Worm (Caenorhabditis elegans) whole organism, late embryonic: ENCODE measurements around the gene H10D18.1.
A peak's percentile ranks its signal among the peaks of the same experiment; 100 is the strongest.

Experiments used
- K09A11.1 ChIP-seq: sonication (generic microtip); optimal IDR thresholded peaks from 2 replicates; lab custom pipeline; 2017; ENCODE audit warnings: antibody characterized with exemption, mild to moderate bottlenecking, missing genetic modification characterization, missing compliant biosample characterization; ENCODE audit not compliant: insufficient read depth
- Y22D7AL.16 ChIP-seq: sonication (generic microtip); optimal IDR thresholded peaks from 2 replicates; lab custom pipeline; 2016; ENCODE audit warnings: missing genetic modification characterization, missing compliant biosample characterization
- ahr-1 ChIP-seq: sonication (generic microtip); optimal IDR thresholded peaks from 2 replicates; lab custom pipeline; 2016; ENCODE audit warnings: missing genetic modification characterization, missing compliant biosample characterization
- ceh-18 ChIP-seq: sonication (generic microtip); optimal IDR thresholded peaks from 2 replicates; lab custom pipeline; 2016; ENCODE audit warnings: missing genetic modification characterization, missing compliant biosample characterization
- ceh-34 ChIP-seq: sonication (generic microtip); optimal IDR thresholded peaks from 2 replicates; lab custom pipeline; 2016; ENCODE audit warnings: mild to moderate bottlenecking, missing genetic modification characterization, missing compliant biosample characterization
- ceh-45 ChIP-seq: fragments of 200-800 bp; sonication (Bioruptor generic); IDR thresholded peaks from 2 replicates; pipeline ENCODE4 v1.3.6; 2022; ENCODE audit warnings: missing genetic modification reagents, missing genetic modification characterization, missing compliant biosample characterization
- ceh-48 ChIP-seq: sonication (generic microtip); optimal IDR thresholded peaks from 2 replicates; lab custom pipeline; 2016; ENCODE audit warnings: missing genetic modification characterization, inconsistent platforms, missing compliant biosample characterization
- ceh-9 ChIP-seq: sonication (generic microtip); optimal IDR thresholded peaks from 2 replicates; lab custom pipeline; 2016; ENCODE audit warnings: mild to moderate bottlenecking, missing genetic modification characterization, inconsistent platforms, missing compliant biosample characterization
- che-1 ChIP-seq: sonication (generic microtip); optimal IDR thresholded peaks from 2 replicates; lab custom pipeline; 2016; ENCODE audit warnings: mild to moderate bottlenecking, missing genetic modification characterization, missing compliant biosample characterization
- elt-2 ChIP-seq: sonication (generic microtip); optimal IDR thresholded peaks from 2 replicates; lab custom pipeline; 2016; ENCODE audit warnings: missing genetic modification reagents, missing genetic modification characterization, missing compliant biosample characterization
- fkh-10 ChIP-seq: fragments of 150-350 bp; optimal IDR thresholded peaks from 2 replicates; lab custom pipeline; 2014; ENCODE audit warnings: missing biosample characterization, missing genetic modification reagents, missing genetic modification characterization
- fkh-6 ChIP-seq: sonication (generic microtip); optimal IDR thresholded peaks from 2 replicates; lab custom pipeline; 2016; ENCODE audit warnings: missing genetic modification characterization, missing compliant biosample characterization
- gmeb-2 ChIP-seq: sonication (generic microtip); optimal IDR thresholded peaks from 2 replicates; lab custom pipeline; 2016; ENCODE audit warnings: missing genetic modification characterization, inconsistent platforms, missing compliant biosample characterization
- hlh-13 ChIP-seq: fragments of 200-800 bp; sonication (Bioruptor generic); optimal IDR thresholded peaks from 2 replicates; lab custom pipeline; 2018; ENCODE audit warnings: mild to moderate bottlenecking, missing genetic modification characterization, missing compliant biosample characterization
- hlh-15 ChIP-seq: sonication (generic microtip); optimal IDR thresholded peaks from 2 replicates; lab custom pipeline; 2016; ENCODE audit warnings: missing genetic modification characterization, missing compliant biosample characterization
- hlh-30 ChIP-seq: sonication (generic microtip); optimal IDR thresholded peaks from 2 replicates; lab custom pipeline; 2017; ENCODE audit warnings: antibody characterized with exemption, missing genetic modification characterization, missing compliant biosample characterization; ENCODE audit not compliant: insufficient read depth
- hlh-8 ChIP-seq: sonication (generic microtip); optimal IDR thresholded peaks from 2 replicates; lab custom pipeline; 2016; ENCODE audit warnings: missing genotype, missing genetic modification characterization, missing compliant biosample characterization
- lim-6 ChIP-seq: sonication (generic microtip); optimal IDR thresholded peaks from 2 replicates; lab custom pipeline; 2016; ENCODE audit warnings: missing genetic modification characterization, missing compliant biosample characterization
- mec-3 ChIP-seq: sonication (generic microtip); optimal IDR thresholded peaks from 2 replicates; lab custom pipeline; 2016; ENCODE audit warnings: borderline replicate concordance, missing genetic modification characterization, missing compliant biosample characterization
- nfya-1 ChIP-seq: sonication (generic microtip); optimal IDR thresholded peaks from 2 replicates; lab custom pipeline; 2017; ENCODE audit warnings: missing genetic modification characterization, mild to moderate bottlenecking, missing compliant biosample characterization, antibody characterized with exemption, moderate library complexity
- nhr-11 ChIP-seq: fragments of 150-350 bp; optimal IDR thresholded peaks from 2 replicates; lab custom pipeline; 2014; ENCODE audit warnings: missing biosample characterization, missing genetic modification characterization
- npax-4 ChIP-seq: sonication (generic microtip); optimal IDR thresholded peaks from 2 replicates; lab custom pipeline; 2016; ENCODE audit warnings: missing genetic modification characterization, missing compliant biosample characterization
- odd-2 ChIP-seq: sonication (generic microtip); optimal IDR thresholded peaks from 2 replicates; lab custom pipeline; 2017; ENCODE audit warnings: antibody characterized with exemption, mild to moderate bottlenecking, missing genetic modification characterization, missing compliant biosample characterization
- pag-3 ChIP-seq: sonication (generic microtip); optimal IDR thresholded peaks from 2 replicates; lab custom pipeline; 2016; ENCODE audit warnings: missing compliant biosample characterization, missing genetic modification characterization, borderline replicate concordance
- pha-4 ChIP-seq: fragments of 150-350 bp; optimal IDR thresholded peaks from 2 replicates; lab custom pipeline; 2018; ENCODE audit warnings: missing biosample characterization, missing genetic modification reagents, missing genetic modification characterization
- pqm-1 ChIP-seq: sonication (generic microtip); optimal IDR thresholded peaks from 2 replicates; lab custom pipeline; 2016; ENCODE audit warnings: missing genetic modification characterization, missing compliant biosample characterization
- ref-2 ChIP-seq: sonication (generic microtip); optimal IDR thresholded peaks from 2 replicates; lab custom pipeline; 2016; ENCODE audit warnings: missing genetic modification characterization, missing compliant biosample characterization
- rnt-1 ChIP-seq: sonication (generic microtip); optimal IDR thresholded peaks from 2 replicates; lab custom pipeline; 2016; ENCODE audit warnings: missing genetic modification characterization, missing compliant biosample characterization
- tbx-2 ChIP-seq: sonication (generic microtip); optimal IDR thresholded peaks from 2 replicates; lab custom pipeline; 2016; ENCODE audit warnings: missing genetic modification characterization, missing compliant biosample characterization
- ttx-3 ChIP-seq: sonication (generic microtip); optimal IDR thresholded peaks from 2 replicates; lab custom pipeline; 2016; ENCODE audit warnings: missing genetic modification reagents, missing genetic modification characterization, missing compliant biosample characterization
- unc-3 ChIP-seq, 2 experiments: fragments of 200-800 bp in 1 of 2; sonication (Bioruptor generic) in 1 of 2; sonication (generic microtip) in 1 of 2; conservative IDR thresholded peaks in 1 of 2; optimal IDR thresholded peaks in 1 of 2; 2 replicates each; pipeline versions ENCODE4 v1.3.6 to Lab custom; 2016 to 2022; ENCODE audit warnings: missing compliant biosample characterization in 2 of 2, missing genetic modification characterization in 2 of 2, missing genetic modification reagents in 1 of 2
- unc-42 ChIP-seq: sonication (generic microtip); optimal IDR thresholded peaks from 2 replicates; lab custom pipeline; 2016; ENCODE audit warnings: missing genotype, missing genetic modification characterization, missing compliant biosample characterization
- unc-55 ChIP-seq: sonication (generic microtip); optimal IDR thresholded peaks from 2 replicates; lab custom pipeline; 2017; ENCODE audit warnings: missing biosample characterization, missing genetic modification reagents, missing genetic modification characterization
- zip-5 ChIP-seq: sonication (generic microtip); optimal IDR thresholded peaks from 2 replicates; lab custom pipeline; 2016; ENCODE audit warnings: missing genetic modification characterization, missing compliant biosample characterization
- ztf-16 ChIP-seq: sonication (generic microtip); optimal IDR thresholded peaks from 2 replicates; lab custom pipeline; 2017; ENCODE audit warnings: missing genetic modification characterization, missing compliant biosample characterization

Gene H10D18.1

ce11 chrV:3803343-3803742 lies 11.7 kb upstream of the H10D18.1 start, which contains the start of gene cyp-33C8:
cyp-33C8 (minus strand) TSS chrV:3803542.
- TF ChIP-seq unc-42 (tag; lab: Kevin White, UChicago) (no peak), hlh-13 (no peak)

ce11 chrV:3805499-3805898 lies 9.5 kb upstream of the H10D18.1 start, which contains the start of gene R08F11.4:
R08F11.4 (minus strand) TSS chrV:3805527.
- TF ChIP-seq fkh-10 (GFP tag; lab: Kevin White, UChicago) (no peak), gmeb-2 (tag; lab: Kevin White, UChicago) (no peak), mec-3 (tag; lab: Kevin White, UChicago) (no peak), pqm-1 (tag; lab: Kevin White, UChicago) (no peak), hlh-30 (tag; lab: Kevin White, UChicago) (no peak), hlh-8 (tag; lab: Kevin White, UChicago) (no peak), ceh-9 (tag; lab: Kevin White, UChicago) (no peak), che-1 (tag; lab: Kevin White, UChicago) (no peak), unc-55 (GFP tag; lab: Kevin White, UChicago) (no peak)

- TF ChIP-seq unc-3 (GFP tag; conservative IDR thresholded peaks at IDR 0.05; lab: Robert Waterston, UW): no peak
- no peak for TF ChIP-seq unc-3 (tag; optimal IDR thresholded peaks at IDR 0.05; lab: Kevin White, UChicago)
- TF ChIP-seq ttx-3 (tag; lab: Kevin White, UChicago): no peak
- no peak for TF ChIP-seq lim-6 (tag; lab: Kevin White, UChicago)
- no peak for TF ChIP-seq tbx-2 (tag; lab: Kevin White, UChicago)
- TF ChIP-seq nfya-1 (tag; lab: Kevin White, UChicago): no peak
- no peak for TF ChIP-seq fkh-6
- no peak for TF ChIP-seq ahr-1
- TF ChIP-seq npax-4 (tag; lab: Kevin White, UChicago): no peak
- TF ChIP-seq hlh-15 (tag; lab: Kevin White, UChicago): no peak
- TF ChIP-seq ztf-16 (tag; lab: Kevin White, UChicago): no peak
- TF ChIP-seq K09A11.1: no peak
Measured at ce11 chrV:3805961-3806360, 9.1 kb upstream of the H10D18.1 start, which contains the start of gene srw-7. srw-7 (plus strand) TSS chrV:3806261.

- TF ChIP-seq unc-55 (GFP tag; lab: Kevin White, UChicago) (no peak), unc-3 (GFP tag; conservative IDR thresholded peaks at IDR 0.05; lab: Robert Waterston, UW) (no peak), unc-3 (tag; optimal IDR thresholded peaks at IDR 0.05; lab: Kevin White, UChicago) (no peak), nfya-1 (tag; lab: Kevin White, UChicago) (peak; percentile 56)
Measured at ce11 chrV:3807846-3808245, 7.2 kb upstream of the H10D18.1 start.

- TF ChIP-seq ceh-45 (GFP tag; lab: Robert Waterston, UW) (no peak), unc-42 (tag; lab: Kevin White, UChicago) (no peak), ceh-48 (tag; lab: Kevin White, UChicago) (no peak), pag-3 (tag; lab: Kevin White, UChicago) (no peak), odd-2 (tag; lab: Kevin White, UChicago) (no peak), pha-4 (tag; lab: Kevin White, UChicago) (no peak), che-1 (tag; lab: Kevin White, UChicago) (no peak), nhr-11 (tag; lab: Kevin White, UChicago) (no peak), fkh-10 (GFP tag; lab: Kevin White, UChicago) (no peak), ref-2 (no peak), lim-6 (tag; lab: Kevin White, UChicago) (no peak), elt-2 (no peak), ttx-3 (tag; lab: Kevin White, UChicago) (no peak), ceh-18 (tag; lab: Kevin White, UChicago) (no peak), pqm-1 (tag; lab: Kevin White, UChicago) (no peak), zip-5 (tag; lab: Kevin White, UChicago) (no peak), npax-4 (tag; lab: Kevin White, UChicago) (no peak), rnt-1 (tag; lab: Kevin White, UChicago) (no peak), Y22D7AL.16 (tag; lab: Kevin White, UChicago) (no peak), ceh-34 (tag; lab: Kevin White, UChicago) (no peak)
- TF ChIP-seq, all 69 proteins: peak for 0
Measured at ce11 chrV:3808336-3808735, 6.7 kb upstream of the H10D18.1 start, which contains the start of gene srw-6. srw-6 (plus strand) TSS chrV:3808636.
